Worm (Caenorhabditis elegans) whole organism, L1 larva: ENCODE data around the gene ZK829.9.
A peak's percentile ranks its signal among the peaks of the same experiment; 100 is the strongest.

Experiments
- C16A3.4 ChIP-seq: fragments of 150-350 bp; optimal IDR thresholded peaks from 2 replicates; lab custom pipeline; 2014; ENCODE audit warnings: missing biosample characterization, missing genetic modification characterization
- Y116A8C.19 ChIP-seq: sonication (generic microtip); optimal IDR thresholded peaks from 2 replicates; lab custom pipeline; 2016; ENCODE audit warnings: missing compliant biosample characterization, missing genetic modification characterization, borderline replicate concordance
- aha-1 ChIP-seq: fragments of 150-350 bp; optimal IDR thresholded peaks from 2 replicates; lab custom pipeline; 2014; ENCODE audit warnings: missing biosample characterization, missing genetic modification characterization
- aly-2 ChIP-seq: fragments of 150-350 bp; optimal IDR thresholded peaks from 2 replicates; lab custom pipeline; 2014; ENCODE audit warnings: missing biosample characterization, missing genetic modification characterization
- ama-1 ChIP-seq: fragments of 150-350 bp; optimal IDR thresholded peaks from 2 replicates; lab custom pipeline; 2014
- blmp-1 ChIP-seq: fragments of 150-350 bp; optimal IDR thresholded peaks from 2 replicates; lab custom pipeline; 2014; ENCODE audit warnings: missing biosample characterization, missing genetic modification characterization
- ceh-88 ChIP-seq: fragments of 200-800 bp; sonication (Bioruptor generic); IDR thresholded peaks from 2 replicates; pipeline ENCODE4 v1.3.6; 2022; ENCODE audit warnings: missing genetic modification characterization, missing compliant biosample characterization
- dpl-1 ChIP-seq, 3 experiments: fragments of 150-350 bp in 2 of 3; sonication (generic microtip) in 1 of 3; optimal IDR thresholded peaks; 2 replicates each; lab custom pipeline; 2014 to 2017; ENCODE audit warnings: missing biosample characterization in 3 of 3, missing genetic modification characterization in 3 of 3, missing genetic modification reagents in 3 of 3
- efl-1 ChIP-seq, 4 experiments: fragments of 150-350 bp; optimal IDR thresholded peaks in 3 of 4; peaks in 1 of 4; 1 replicate in 1 of 4; 2 replicates in 3 of 4; lab custom pipeline; 2014; ENCODE audit warnings: missing biosample characterization in 2 of 4, missing genetic modification characterization in 2 of 4, missing genetic modification reagents in 2 of 4
- efl-3 ChIP-seq: fragments of 200-800 bp; sonication (Bioruptor generic); optimal IDR thresholded peaks from 2 replicates; lab custom pipeline; 2018; ENCODE audit warnings: mild to moderate bottlenecking, missing genetic modification characterization, missing compliant biosample characterization
- elt-2 ChIP-seq: sonication (generic microtip); optimal IDR thresholded peaks from 2 replicates; lab custom pipeline; 2016; ENCODE audit warnings: missing genetic modification characterization, mild to moderate bottlenecking, inconsistent platforms, missing compliant biosample characterization, missing genetic modification reagents
- elt-3 ChIP-seq, 6 experiments: fragments of 150-350 bp in 1 of 6; sonication (generic microtip); optimal IDR thresholded peaks; 2 replicates each; lab custom pipeline; 2017 to 2018; ENCODE audit warnings: missing biosample characterization in 6 of 6, missing genetic modification characterization in 6 of 6, inconsistent platforms in 1 of 6
- ets-5 ChIP-seq: fragments of 200-800 bp; sonication (Bioruptor generic); IDR thresholded peaks from 2 replicates; pipeline ENCODE4 v1.3.6; 2022; ENCODE audit warnings: missing genetic modification characterization, missing compliant biosample characterization
- fkh-4 ChIP-seq: sonication (generic microtip); optimal IDR thresholded peaks from 2 replicates; lab custom pipeline; 2016; ENCODE audit warnings: missing compliant biosample characterization, missing genetic modification characterization, borderline replicate concordance
- grh-1 ChIP-seq: fragments of 200-800 bp; sonication (Bioruptor generic); IDR thresholded peaks from 2 replicates; pipeline ENCODE4 v1.3.6; 2022; ENCODE audit warnings: missing genetic modification reagents, missing genetic modification characterization, missing compliant biosample characterization
- hlh-4 ChIP-seq: sonication (generic microtip); optimal IDR thresholded peaks from 2 replicates; lab custom pipeline; 2016; ENCODE audit warnings: mild to moderate bottlenecking, missing genetic modification characterization, missing compliant biosample characterization
- hpl-2 ChIP-seq: fragments of 150-350 bp; optimal IDR thresholded peaks from 2 replicates; lab custom pipeline; 2014; ENCODE audit warnings: missing biosample characterization, missing genetic modification reagents, missing genetic modification characterization
- jun-1 ChIP-seq: fragments of 150-350 bp; optimal IDR thresholded peaks from 2 replicates; lab custom pipeline; 2014; ENCODE audit warnings: missing biosample characterization, missing genetic modification reagents, missing genetic modification characterization
- lin-14 ChIP-seq: fragments of 200-800 bp; sonication (Bioruptor generic); optimal IDR thresholded peaks from 2 replicates; lab custom pipeline; 2018; ENCODE audit warnings: mild to moderate bottlenecking, missing genetic modification characterization, moderate library complexity, missing compliant biosample characterization
- lin-15B ChIP-seq: fragments of 150-350 bp; sonication (generic microtip); optimal IDR thresholded peaks from 3 replicates; lab custom pipeline; 2014; ENCODE audit warnings: missing biosample characterization, missing genetic modification characterization
- lin-35 ChIP-seq, 2 experiments: fragments of 150-350 bp; optimal IDR thresholded peaks; 2 replicates each; lab custom pipeline; 2014; ENCODE audit warnings: missing biosample characterization in 2 of 2, missing genetic modification characterization in 2 of 2, missing genetic modification reagents in 2 of 2
- lin-39 ChIP-seq: fragments of 150-350 bp; optimal IDR thresholded peaks from 2 replicates; lab custom pipeline; 2014; ENCODE audit warnings: missing biosample characterization, missing genetic modification reagents, missing genetic modification characterization
- lir-3 ChIP-seq: sonication (generic microtip); optimal IDR thresholded peaks from 2 replicates; lab custom pipeline; 2016; ENCODE audit warnings: mild to moderate bottlenecking, missing genetic modification characterization, moderate library complexity, missing compliant biosample characterization; ENCODE audit not compliant: poor library complexity
- lsy-2 ChIP-seq, 2 experiments: fragments of 150-350 bp; optimal IDR thresholded peaks; 2 replicates each; lab custom pipeline; 2014; ENCODE audit warnings: missing biosample characterization in 2 of 2, missing genetic modification characterization in 2 of 2
- mdl-1 ChIP-seq, 2 experiments: fragments of 150-350 bp; optimal IDR thresholded peaks; 2 replicates each; lab custom pipeline; 2014 to 2017; ENCODE audit warnings: missing biosample characterization in 2 of 2, missing genetic modification characterization in 2 of 2, inconsistent platforms in 1 of 2
- mep-1 ChIP-seq: fragments of 150-350 bp; optimal IDR thresholded peaks from 2 replicates; lab custom pipeline; 2014; ENCODE audit warnings: missing biosample characterization, missing genetic modification characterization
- nhr-19 ChIP-seq: fragments of 200-800 bp; sonication (Bioruptor generic); conservative IDR thresholded peaks from 2 replicates; pipeline ENCODE4 v1.3.6; 2022; ENCODE audit warnings: missing genetic modification characterization, missing compliant biosample characterization
- nhr-20 ChIP-seq: sonication (generic microtip); optimal IDR thresholded peaks from 2 replicates; lab custom pipeline; 2016; ENCODE audit warnings: mild to moderate bottlenecking, missing genetic modification characterization, missing compliant biosample characterization
- nhr-47 ChIP-seq: sonication (generic microtip); optimal IDR thresholded peaks from 2 replicates; lab custom pipeline; 2016; ENCODE audit warnings: mild to moderate bottlenecking, missing genetic modification characterization, moderate library complexity, missing compliant biosample characterization
- nhr-71 ChIP-seq: sonication (generic microtip); optimal IDR thresholded peaks from 2 replicates; lab custom pipeline; 2016; ENCODE audit warnings: mild to moderate bottlenecking, missing genetic modification characterization, moderate library complexity, missing compliant biosample characterization
- nhr-77 ChIP-seq: fragments of 150-350 bp; optimal IDR thresholded peaks from 2 replicates; lab custom pipeline; 2014; ENCODE audit warnings: missing biosample characterization, missing genetic modification characterization
- nhr-84 ChIP-seq: sonication (generic microtip); optimal IDR thresholded peaks from 2 replicates; lab custom pipeline; 2017; ENCODE audit warnings: missing biosample characterization, missing genetic modification characterization
- nhr-90 ChIP-seq: sonication (generic microtip); optimal IDR thresholded peaks from 2 replicates; lab custom pipeline; 2016; ENCODE audit warnings: mild to moderate bottlenecking, missing genetic modification characterization, missing compliant biosample characterization; ENCODE audit not compliant: poor library complexity
- pag-3 ChIP-seq: sonication (generic microtip); optimal IDR thresholded peaks from 2 replicates; lab custom pipeline; 2017; ENCODE audit warnings: missing genetic modification characterization, mild to moderate bottlenecking, missing compliant biosample characterization, antibody characterized with exemption, borderline replicate concordance; ENCODE audit not compliant: insufficient read depth
- pax-3 ChIP-seq: fragments of 200-800 bp; sonication (Bioruptor generic); optimal IDR thresholded peaks from 2 replicates; lab custom pipeline; 2018; ENCODE audit warnings: mild to moderate bottlenecking, missing genetic modification characterization, moderate library complexity, missing compliant biosample characterization
- pqm-1 ChIP-seq: sonication (generic microtip); optimal IDR thresholded peaks from 3 replicates; lab custom pipeline; 2017; ENCODE audit warnings: missing biosample characterization, missing genetic modification characterization
- rnt-1 ChIP-seq: sonication (generic microtip); optimal IDR thresholded peaks from 2 replicates; lab custom pipeline; 2016; ENCODE audit warnings: mild to moderate bottlenecking, missing genetic modification characterization, moderate library complexity, missing compliant biosample characterization
- snu-23 ChIP-seq: sonication (generic microtip); optimal IDR thresholded peaks from 2 replicates; lab custom pipeline; 2016; ENCODE audit warnings: missing genetic modification characterization, missing compliant biosample characterization
- sptf-1 ChIP-seq: fragments of 150-350 bp; optimal IDR thresholded peaks from 2 replicates; lab custom pipeline; 2014; ENCODE audit warnings: missing biosample characterization, missing genetic modification characterization
- swsn-7 ChIP-seq: sonication (generic microtip); optimal IDR thresholded peaks from 2 replicates; lab custom pipeline; 2016; ENCODE audit warnings: missing genetic modification characterization, missing compliant biosample characterization
- tbx-2 ChIP-seq: sonication (generic microtip); optimal IDR thresholded peaks from 2 replicates; lab custom pipeline; 2016; ENCODE audit warnings: missing genetic modification characterization, missing compliant biosample characterization
- tlp-1 ChIP-seq: fragments of 150-350 bp; optimal IDR thresholded peaks from 2 replicates; lab custom pipeline; 2014; ENCODE audit warnings: missing biosample characterization, missing genetic modification characterization
- unc-86 ChIP-seq: sonication (generic microtip); optimal IDR thresholded peaks from 2 replicates; lab custom pipeline; 2016; ENCODE audit warnings: missing genetic modification characterization, missing compliant biosample characterization
- unc-98 ChIP-seq: fragments of 200-800 bp; sonication (Bioruptor generic); IDR thresholded peaks from 2 replicates; pipeline ENCODE4 v1.3.6; 2022; ENCODE audit warnings: missing genetic modification characterization, missing compliant biosample characterization
- xbp-1 ChIP-seq: sonication (generic microtip); optimal IDR thresholded peaks from 2 replicates; lab custom pipeline; 2016; ENCODE audit warnings: missing genetic modification characterization, missing compliant biosample characterization
- zag-1 ChIP-seq: fragments of 150-350 bp; optimal IDR thresholded peaks from 2 replicates; lab custom pipeline; 2014; ENCODE audit warnings: missing biosample characterization, missing genetic modification characterization
- ztf-11 ChIP-seq, 2 experiments: sonication (generic microtip); optimal IDR thresholded peaks; 2 replicates each; lab custom pipeline; 2016 to 2017; ENCODE audit warnings: missing genetic modification characterization in 2 of 2, missing biosample characterization in 1 of 2, missing compliant biosample characterization in 1 of 2
- ztf-4 ChIP-seq: fragments of 150-350 bp; optimal IDR thresholded peaks from 2 replicates; lab custom pipeline; 2014; ENCODE audit warnings: missing biosample characterization, missing genetic modification characterization

The ZK829.9 gene

ce11 chrIV:11952612-11953299 lies 17.6 kb upstream of the ZK829.9 start, which contains the start of gene gdh-1 (continued):
- TF ChIP-seq tbx-2 (tag; lab: Kevin White, UChicago), result peak; percentile 56
- peak in 2 of 3 experiments; percentile 21 to 44 for TF ChIP-seq dpl-1 (GFP tag; optimal IDR thresholded peaks at IDR 0.05; lab: Kevin White, UChicago)
- peak; percentile 60 for TF ChIP-seq snu-23 (GFP tag; lab: Kevin White, UChicago)
- no peak for TF ChIP-seq lin-14 (GFP tag; lab: Kevin White, UChicago)
- TF ChIP-seq pax-3 (tag; lab: Kevin White, UChicago), result no peak
- TF ChIP-seq C16A3.4, result no peak

ce11 chrIV:11955592-11955991 lies 14.7 kb upstream of the ZK829.9 start:
- TF ChIP-seq xbp-1 (tag; lab: Kevin White, UChicago) (peak; percentile 1), elt-3 (tag; optimal IDR thresholded peaks at IDR 0.05; lab: Kevin White, UChicago) (peak in 5 of 6 experiments; percentile 15 to 73 (median 30)), lin-35 (GFP tag; optimal IDR thresholded peaks at IDR 0.05; lab: Kevin White, UChicago) (peak in 1 of 2 experiments; percentile 50), aly-2 (tag; lab: Kevin White, UChicago) (peak; percentile 93), lir-3 (tag; lab: Kevin White, UChicago) (no peak), Y116A8C.19 (tag; lab: Kevin White, UChicago) (no peak), efl-1 (optimal IDR thresholded peaks at IDR 0.05; lab: Kevin White, UChicago) (peak in 1 of 2 experiments; percentile 15), efl-1 (GFP tag; optimal IDR thresholded peaks at IDR 0.05 in 1 of 2; lab: Kevin White, UChicago) (no peak), elt-2 (tag; lab: Kevin White, UChicago) (peak; percentile 99), sptf-1 (tag; lab: Kevin White, UChicago) (no peak), nhr-84 (tag; lab: Kevin White, UChicago) (no peak), ceh-88 (GFP tag; lab: Robert Waterston, UW) (no peak), pag-3 (no peak), fkh-4 (tag; lab: Kevin White, UChicago) (no peak), unc-86 (no peak), nhr-90 (tag; lab: Kevin White, UChicago) (peak; percentile 55), aha-1 (tag; lab: Kevin White, UChicago) (no peak), hpl-2 (GFP tag; lab: Kevin White, UChicago) (peak; percentile 43), ztf-4 (tag; lab: Kevin White, UChicago) (peak; percentile 74), mdl-1 (tag; optimal IDR thresholded peaks at IDR 0.05; lab: Kevin White, UChicago) (no peak), nhr-77 (no peak), nhr-20 (tag; lab: Kevin White, UChicago) (peak; percentile 83), nhr-47 (tag; lab: Kevin White, UChicago) (peak; percentile 14), ztf-11 (tag; optimal IDR thresholded peaks at IDR 0.05; lab: Kevin White, UChicago) (no peak), pax-3 (tag; lab: Kevin White, UChicago) (peak; percentile 37), grh-1 (GFP tag; lab: Robert Waterston, UW) (0 out of 2 replicates have a peak, but pooled peaks have one; percentile 24), ama-1 (peak; percentile 80), nhr-71 (peak; percentile 74), tlp-1 (tag; lab: Kevin White, UChicago) (peak; percentile 54), rnt-1 (no peak), swsn-7 (tag; lab: Kevin White, UChicago) (peak; percentile 13), tbx-2 (tag; lab: Kevin White, UChicago) (peak; percentile 7), mep-1 (no peak), hlh-4 (tag; lab: Kevin White, UChicago) (no peak), blmp-1 (peak; percentile 67), nhr-19 (GFP tag; lab: Robert Waterston, UW) (peak; percentile 30; the same call in 1 of the 2 replicates), zag-1 (tag; lab: Kevin White, UChicago) (no peak), pqm-1 (tag; lab: Kevin White, UChicago) (no peak), unc-98 (GFP tag; lab: Robert Waterston, UW) (no peak), lin-15B (tag; lab: Kevin White, UChicago) (no peak), snu-23 (GFP tag; lab: Kevin White, UChicago) (peak; percentile 50), lin-14 (GFP tag; lab: Kevin White, UChicago) (peak; percentile 34), lsy-2 (tag; optimal IDR thresholded peaks at IDR 0.05; lab: Kevin White, UChicago) (peak; percentile 21 to 29), ets-5 (no peak), efl-3 (GFP tag; lab: Kevin White, UChicago) (no peak), lin-39 (tag; lab: Kevin White, UChicago) (no peak), jun-1 (tag; lab: Kevin White, UChicago) (peak; percentile 32)
